Worm (Caenorhabditis elegans): Measurements from ENCODE around the gene F09E5.11.
"Not testable (repeated sequence)": the region's sequence is repeated elsewhere in the genome, so short reads cannot be mapped to it uniquely, and the experiment has no call there.

DNA sequence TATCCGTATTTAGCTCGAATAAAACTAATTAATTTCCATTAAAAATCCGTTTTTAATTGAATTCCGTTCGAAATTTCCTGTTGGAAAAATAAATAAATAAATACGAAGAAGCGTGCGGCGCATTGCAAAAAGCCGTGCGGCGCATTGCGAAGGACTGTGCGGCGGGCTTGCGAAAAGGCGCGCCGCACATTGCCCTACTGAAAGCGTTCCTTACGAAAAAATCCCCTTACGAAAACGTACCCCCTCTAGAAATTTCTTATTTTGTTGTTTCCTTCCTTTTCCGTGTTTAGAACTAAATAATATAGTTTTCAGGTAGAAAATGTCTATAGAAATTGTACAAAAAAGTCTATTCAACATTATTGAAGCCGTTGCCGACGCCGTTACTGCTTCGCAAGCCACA lies 7.6 kb downstream of the F09E5.11 start, which contains the start of gene F09E5.8:
- TF ChIP-seq nhr-11 (tag; optimal IDR thresholded peaks at IDR 0.05); nhr-237 (tag; optimal IDR thresholded peaks at IDR 0.05); unc-62 (GFP tag; optimal IDR thresholded peaks at IDR 0.05); lin-15B (tag; optimal IDR thresholded peaks at IDR 0.05); lsy-2 (tag; optimal IDR thresholded peaks at IDR 0.05): not testable (repeated sequence)
